Fruit fly (Drosophila melanogaster) whole organism, embryonic: ENCODE results near the gene Pino.

ENCODE experiments used
- Bdp1 ChIP-seq: fragments of 200-800 bp; sonication (Bioruptor generic); optimal IDR thresholded peaks from 3 replicates; lab custom pipeline; 2016; ENCODE audit warnings: missing biosample characterization, missing genetic modification characterization
- CG10543 ChIP-seq: fragments of 200-800 bp; sonication (Bioruptor generic); optimal IDR thresholded peaks from 3 replicates; lab custom pipeline; 2017; ENCODE audit warnings: missing biosample characterization, mild to moderate bottlenecking, missing genetic modification characterization, moderate library complexity
- CG11560 ChIP-seq: fragments of 200-800 bp; sonication (Bioruptor generic); IDR thresholded peaks from 3 replicates; pipeline ENCODE4 v1.3.6; 2022; ENCODE audit warnings: missing biosample characterization, missing genetic modification characterization
- CG12219 ChIP-seq: fragments of 200-800 bp; sonication (Bioruptor generic); optimal IDR thresholded peaks from 3 replicates; lab custom pipeline; 2018; ENCODE audit warnings: missing biosample characterization, mild to moderate bottlenecking, missing genetic modification characterization
- CG12744 ChIP-seq: fragments of 200-800 bp; sonication (Bioruptor generic); optimal IDR thresholded peaks from 2 replicates; lab custom pipeline; 2016; ENCODE audit warnings: missing biosample characterization, missing genetic modification characterization
- CG14441 ChIP-seq: fragments of 200-800 bp; sonication (Bioruptor generic); IDR thresholded peaks from 2 replicates; pipeline ENCODE4 v1.3.6; 2022; ENCODE audit warnings: missing biosample characterization, missing genetic modification characterization
- CG14965 ChIP-seq: fragments of 200-800 bp; sonication (Bioruptor generic); optimal IDR thresholded peaks from 2 replicates; lab custom pipeline; 2016; ENCODE audit warnings: missing biosample characterization, missing genetic modification characterization, borderline replicate concordance
- CG1832 ChIP-seq: fragments of 200-800 bp; sonication (Bioruptor generic); optimal IDR thresholded peaks from 2 replicates; lab custom pipeline; 2017; ENCODE audit warnings: missing biosample characterization, mild to moderate bottlenecking, missing genetic modification characterization, inconsistent platforms
- CG2199 ChIP-seq: fragments of 200-800 bp; sonication (Bioruptor generic); IDR thresholded peaks from 3 replicates; pipeline ENCODE4 v1.3.6; 2022; ENCODE audit warnings: missing biosample characterization, missing genetic modification characterization
- CG2889 ChIP-seq: fragments of 200-800 bp; sonication (Bioruptor generic); IDR thresholded peaks from 3 replicates; pipeline ENCODE4 v1.3.6; 2022; ENCODE audit warnings: missing biosample characterization, missing genetic modification characterization
- CG34422 ChIP-seq: fragments of 200-800 bp; sonication (Bioruptor generic); IDR thresholded peaks from 3 replicates; pipeline ENCODE4 v1.3.6; 2022; ENCODE audit warnings: missing biosample characterization, missing genetic modification characterization
- CG42726 ChIP-seq: fragments of 200-800 bp; sonication (Bioruptor generic); IDR thresholded peaks from 2 replicates; pipeline ENCODE4 v1.3.6; 2022; ENCODE audit warnings: missing biosample characterization, missing genetic modification characterization; ENCODE audit not compliant: partially characterized antibody
- CG4617 ChIP-seq: fragments of 200-800 bp; sonication (Bioruptor generic); optimal IDR thresholded peaks from 3 replicates; lab custom pipeline; 2016; ENCODE audit warnings: missing biosample characterization, missing genetic modification characterization, borderline replicate concordance
- CG6175 ChIP-seq: fragments of 200-800 bp; sonication (Bioruptor generic); IDR thresholded peaks from 3 replicates; pipeline ENCODE4 v1.3.6; 2022; ENCODE audit warnings: missing biosample characterization, missing genetic modification characterization
- CG6765 ChIP-seq: fragments of 200-800 bp; sonication (Bioruptor generic); optimal IDR thresholded peaks from 3 replicates; lab custom pipeline; 2017; ENCODE audit warnings: missing biosample characterization, mild to moderate bottlenecking, missing genetic modification characterization
- CG6854 ChIP-seq: fragments of 200-800 bp; sonication (Bioruptor generic); optimal IDR thresholded peaks from 3 replicates; lab custom pipeline; 2017; ENCODE audit warnings: missing biosample characterization, mild to moderate bottlenecking, missing genetic modification characterization
- CHES-1-like ChIP-seq: fragments of 200-800 bp; sonication (Bioruptor generic); optimal IDR thresholded peaks from 2 replicates; lab custom pipeline; 2016; ENCODE audit warnings: missing biosample characterization, missing genetic modification characterization
- Camta ChIP-seq: fragments of 200-800 bp; sonication (Bioruptor generic); optimal IDR thresholded peaks from 2 replicates; lab custom pipeline; 2016; ENCODE audit warnings: missing biosample characterization, missing genetic modification characterization
- CoRest ChIP-seq: fragments of 200-800 bp; sonication (Bioruptor generic); optimal IDR thresholded peaks from 3 replicates; lab custom pipeline; 2018; ENCODE audit warnings: missing biosample characterization, mild to moderate bottlenecking, missing genetic modification characterization, moderate library complexity
- CrebB ChIP-seq: fragments of 200-800 bp; sonication (Bioruptor generic); optimal IDR thresholded peaks from 3 replicates; lab custom pipeline; 2018; ENCODE audit warnings: missing biosample characterization, mild to moderate bottlenecking, missing genetic modification characterization
- Dek ChIP-seq: fragments of 200-800 bp; sonication (Bioruptor generic); optimal IDR thresholded peaks from 3 replicates; lab custom pipeline; 2019; ENCODE audit warnings: missing biosample characterization, mild to moderate bottlenecking, missing genetic modification characterization, moderate library complexity
- Hand ChIP-seq: fragments of 200-800 bp; sonication (Bioruptor generic); optimal IDR thresholded peaks from 2 replicates; lab custom pipeline; 2017; ENCODE audit warnings: mild to moderate bottlenecking, missing biosample characterization, missing genetic modification reagents, missing genetic modification characterization
- Hey ChIP-seq: fragments of 200-800 bp; sonication (Bioruptor generic); optimal IDR thresholded peaks from 3 replicates; lab custom pipeline; 2018; ENCODE audit warnings: missing biosample characterization, mild to moderate bottlenecking, missing genetic modification characterization
- Hr3 ChIP-seq: fragments of 200-800 bp; sonication (Bioruptor generic); optimal IDR thresholded peaks from 3 replicates; lab custom pipeline; 2016; ENCODE audit warnings: missing biosample characterization, missing genetic modification characterization
- Neu2 ChIP-seq: fragments of 200-800 bp; sonication (Bioruptor generic); optimal IDR thresholded peaks from 3 replicates; lab custom pipeline; 2016; ENCODE audit warnings: missing biosample characterization, missing genetic modification characterization, borderline replicate concordance
- Sox102F ChIP-seq: fragments of 200-800 bp; sonication (Bioruptor generic); optimal IDR thresholded peaks from 2 replicates; lab custom pipeline; 2018; ENCODE audit warnings: missing biosample characterization, mild to moderate bottlenecking, missing genetic modification characterization, moderate library complexity
- Usf ChIP-seq: fragments of 200-800 bp; sonication (Bioruptor generic); optimal IDR thresholded peaks from 2 replicates; lab custom pipeline; 2017; ENCODE audit warnings: missing genotype, missing biosample characterization, missing genetic modification characterization
- corto ChIP-seq: fragments of 200-800 bp; sonication (Bioruptor generic); optimal IDR thresholded peaks from 2 replicates; lab custom pipeline; 2016; ENCODE audit warnings: missing biosample characterization, mild to moderate bottlenecking, missing genetic modification characterization, moderate library complexity
- cwo ChIP-seq: fragments of 200-800 bp; sonication (Bioruptor generic); optimal IDR thresholded peaks from 3 replicates; lab custom pipeline; 2017; ENCODE audit warnings: missing biosample characterization, missing genetic modification characterization, mild to moderate bottlenecking, moderate library complexity, missing genetic modification reagents
- emc ChIP-seq: fragments of 200-800 bp; sonication (Bioruptor generic); optimal IDR thresholded peaks from 2 replicates; lab custom pipeline; 2016; ENCODE audit warnings: missing biosample characterization, missing genetic modification characterization
- ewg ChIP-seq: fragments of 200-800 bp; sonication (Bioruptor generic); optimal IDR thresholded peaks from 3 replicates; lab custom pipeline; 2017; ENCODE audit warnings: mild to moderate bottlenecking, missing biosample characterization, missing genetic modification reagents, missing genetic modification characterization
- fd96Cb ChIP-seq: fragments of 200-800 bp; sonication (Bioruptor generic); optimal IDR thresholded peaks from 2 replicates; lab custom pipeline; 2018; ENCODE audit warnings: missing biosample characterization, mild to moderate bottlenecking, missing genetic modification characterization, moderate library complexity
- gro ChIP-seq: fragments of 200-800 bp; sonication (Bioruptor generic); optimal IDR thresholded peaks from 2 replicates; lab custom pipeline; 2016; ENCODE audit warnings: missing biosample characterization, missing genetic modification characterization
- gsb ChIP-seq: fragments of 200-800 bp; sonication (Bioruptor generic); IDR thresholded peaks from 2 replicates; pipeline ENCODE4 v1.3.6; 2022; ENCODE audit warnings: missing biosample characterization, missing genetic modification characterization
- ham ChIP-seq: fragments of 200-800 bp; sonication (Bioruptor generic); IDR thresholded peaks from 2 replicates; pipeline ENCODE4 v1.3.6; 2022; ENCODE audit warnings: missing biosample characterization, missing genetic modification characterization
- her ChIP-seq: fragments of 200-800 bp; sonication (Bioruptor generic); optimal IDR thresholded peaks from 2 replicates; lab custom pipeline; 2016; ENCODE audit warnings: missing biosample characterization, missing genetic modification characterization
- jing ChIP-seq: fragments of 200-800 bp; sonication (Bioruptor generic); optimal IDR thresholded peaks from 2 replicates; lab custom pipeline; 2018; ENCODE audit warnings: missing biosample characterization, mild to moderate bottlenecking, missing genetic modification characterization
- klu ChIP-seq: fragments of 200-800 bp; sonication (Bioruptor generic); IDR thresholded peaks from 2 replicates; pipeline ENCODE4 v1.3.6; 2022; ENCODE audit warnings: missing biosample characterization, missing genetic modification characterization
- lmd ChIP-seq: fragments of 200-800 bp; sonication (Bioruptor generic); IDR thresholded peaks from 2 replicates; pipeline ENCODE4 v1.3.6; 2022; ENCODE audit warnings: missing biosample characterization, missing genetic modification characterization
- nom ChIP-seq: fragments of 200-800 bp; sonication (Bioruptor generic); optimal IDR thresholded peaks from 2 replicates; lab custom pipeline; 2017; ENCODE audit warnings: missing biosample characterization, missing genetic modification characterization, mild to moderate bottlenecking, moderate library complexity, missing genetic modification reagents
- pita ChIP-seq: fragments of 200-800 bp; sonication (Bioruptor generic); optimal IDR thresholded peaks from 2 replicates; lab custom pipeline; 2017; ENCODE audit warnings: missing biosample characterization, mild to moderate bottlenecking, missing genetic modification characterization
- prd ChIP-seq, 3 experiments: fragments of >200 bp in 2 of 3; fragments of 200-800 bp in 1 of 3; sonication (Bioruptor generic) in 1 of 3; optimal IDR thresholded peaks in 2 of 3; IDR thresholded peaks in 1 of 3; 2 replicates in 2 of 3; 3 replicates in 1 of 3; pipeline versions ENCODE4 v1.3.6 to Lab custom; 2017 to 2022; ENCODE audit warnings: missing biosample characterization in 1 of 3, missing genetic modification characterization in 1 of 3
- sens-2 ChIP-seq: fragments of 200-800 bp; sonication (Bioruptor generic); IDR thresholded peaks from 2 replicates; pipeline ENCODE4 v1.3.6; 2022; ENCODE audit warnings: missing biosample characterization, missing genetic modification characterization
- sim ChIP-seq: fragments of 200-800 bp; sonication (Bioruptor generic); IDR thresholded peaks from 2 replicates; pipeline ENCODE4 v1.3.6; 2022; ENCODE audit warnings: missing biosample characterization, missing genetic modification characterization
- sisA ChIP-seq: fragments of 200-800 bp; sonication (Bioruptor generic); IDR thresholded peaks from 2 replicates; pipeline ENCODE4 v1.3.6; 2022; ENCODE audit warnings: missing biosample characterization, missing genetic modification characterization
- so ChIP-seq: fragments of 200-800 bp; sonication (Bioruptor generic); IDR thresholded peaks from 3 replicates; pipeline ENCODE4 v1.3.6; 2022; ENCODE audit warnings: missing biosample characterization, missing genetic modification characterization
- sug ChIP-seq: fragments of 200-800 bp; optimal IDR thresholded peaks from 2 replicates; lab custom pipeline; 2019; ENCODE audit warnings: missing biosample characterization, mild to moderate bottlenecking, missing genetic modification characterization, moderate library complexity
- vvl ChIP-seq: fragments of 200-800 bp; sonication (Bioruptor generic); IDR thresholded peaks from 2 replicates; pipeline ENCODE4 v1.3.6; 2022; ENCODE audit warnings: missing biosample characterization, missing genetic modification characterization

The Pino gene

DNA sequence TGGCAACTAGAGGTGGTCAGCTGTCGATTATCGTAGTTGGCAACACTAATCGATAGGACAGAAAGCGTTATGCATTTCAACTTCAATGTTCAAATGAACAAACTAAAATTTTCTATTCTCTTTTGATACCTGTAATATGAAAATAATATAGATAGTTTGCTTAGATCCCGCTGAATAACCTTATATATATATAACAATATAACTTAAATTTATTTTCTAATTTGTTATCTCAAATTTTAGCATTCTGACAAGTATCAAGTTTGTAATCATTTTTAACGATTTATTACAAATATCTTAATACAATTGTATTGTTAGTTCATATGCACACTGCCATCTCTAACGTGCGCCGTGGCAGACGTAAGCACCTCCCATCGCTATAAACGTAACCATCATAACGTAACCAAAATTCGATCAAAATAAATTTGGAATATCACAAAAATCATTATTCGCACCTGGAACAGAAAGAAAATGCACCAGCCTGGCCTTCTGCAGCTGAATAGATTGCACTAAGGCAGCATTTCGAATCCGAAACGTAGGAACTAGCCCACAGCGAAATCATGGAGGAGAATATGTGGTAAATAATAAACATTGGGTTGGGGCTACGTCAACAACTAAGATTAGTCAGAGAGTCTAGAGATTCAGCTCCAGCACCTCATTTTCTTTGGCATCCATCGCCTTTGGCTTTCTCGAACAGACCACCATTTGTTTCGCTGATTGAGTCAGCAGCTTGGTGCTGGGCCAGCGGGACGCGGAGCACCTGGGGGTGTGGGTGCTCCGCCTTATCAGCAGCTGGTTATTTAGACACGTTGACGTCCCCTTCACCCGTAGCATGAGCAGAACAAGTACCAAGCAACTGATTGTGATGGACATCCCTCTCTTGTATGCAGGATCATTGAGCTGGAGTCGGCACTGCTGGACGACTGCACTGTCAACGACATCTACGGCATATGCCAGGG, at the start of gene Pino, which contains the start of gene TBC1D23 (continued):
- peak; percentile 62; the same call in 1 of the 2 replicates for TF ChIP-seq klu
- peak; percentile 26 for TF ChIP-seq Camta (GFP tag; lab: Kevin White, UChicago)
- no peak for TF ChIP-seq CG2199 (GFP tag; lab: Robert Waterston, UW)
- TF ChIP-seq ham (GFP tag; lab: Robert Waterston, UW): no peak
- peak; percentile 91 for TF ChIP-seq CG11560 (tag; lab: Robert Waterston, UW)
- TF ChIP-seq CG2889 (GFP tag; lab: Robert Waterston, UW): no peak
- no peak for TF ChIP-seq prd (optimal IDR thresholded peaks at IDR 0.05; lab: Kevin White, UChicago)
- peak; percentile 85 for TF ChIP-seq prd (GFP tag; IDR thresholded peaks at IDR 0.05; lab: Robert Waterston, UW)
- no peak for TF ChIP-seq CG6854 (GFP tag; lab: Kevin White, UChicago)
- TF ChIP-seq sug: peak; percentile 83
- TF ChIP-seq fd96Cb: peak; percentile 63
- TF ChIP-seq Hand: no peak
- peak; percentile 72 for TF ChIP-seq Sox102F (GFP tag; lab: Kevin White, UChicago)
- peak; percentile 69 for TF ChIP-seq Dek
- TF ChIP-seq sens-2 (GFP tag; lab: Robert Waterston, UW): no peak
- TF ChIP-seq emc (GFP tag; lab: Kevin White, UChicago): peak; percentile 2
- peak; percentile 73 for TF ChIP-seq lmd (GFP tag; lab: Robert Waterston, UW)
- no peak for TF ChIP-seq nom (GFP tag; lab: Kevin White, UChicago)
- no peak for TF ChIP-seq sim (GFP tag; lab: Robert Waterston, UW)
- TF ChIP-seq CG10543 (GFP tag; lab: Kevin White, UChicago): peak; percentile 75
- no peak for TF ChIP-seq CG42726
- peak; percentile 32 for TF ChIP-seq ewg (GFP tag; lab: Kevin White, UChicago)
- no peak for TF ChIP-seq CHES-1-like
- peak; percentile 79 for TF ChIP-seq CG14441 (GFP tag; lab: Robert Waterston, UW)
- TF ChIP-seq CoRest (tag; lab: Kevin White, UChicago): peak; percentile 88
- no peak for TF ChIP-seq CG12744
- TF ChIP-seq CG12219: no peak
- TF ChIP-seq corto (GFP tag; lab: Kevin White, UChicago): peak; percentile 32
- TF ChIP-seq Usf: peak; percentile 35
- no peak for TF ChIP-seq Neu2 (GFP tag; lab: Kevin White, UChicago)
- peak; percentile 59 for TF ChIP-seq sisA (GFP tag; lab: Robert Waterston, UW)
- no peak for TF ChIP-seq CG1832 (GFP tag; lab: Kevin White, UChicago)
- TF ChIP-seq CG6175 (GFP tag; lab: Robert Waterston, UW): no peak
- no peak for TF ChIP-seq gro (GFP tag; lab: Kevin White, UChicago)
- TF ChIP-seq her: no peak
- peak; percentile 28 for TF ChIP-seq cwo (GFP tag; lab: Kevin White, UChicago)
- TF ChIP-seq Hr3 (GFP tag; lab: Kevin White, UChicago): peak; percentile 82
- peak; percentile 14 for TF ChIP-seq CrebB (tag; lab: Kevin White, UChicago)
- no peak for TF ChIP-seq Bdp1 (GFP tag; lab: Kevin White, UChicago)
- TF ChIP-seq Hey (tag; lab: Kevin White, UChicago): no peak
- peak; percentile 37; the same call in 2 of the 3 replicates for TF ChIP-seq CG34422 (GFP tag; lab: Robert Waterston, UW)
- TF ChIP-seq so (GFP tag; lab: Robert Waterston, UW): peak; percentile 69; the same call in 1 of the 3 replicates
- TF ChIP-seq CG4617 (GFP tag; lab: Kevin White, UChicago): no peak
- TF ChIP-seq CG6765 (GFP tag; lab: Kevin White, UChicago): no peak
- no peak for TF ChIP-seq pita (GFP tag; lab: Kevin White, UChicago)
- no peak for TF ChIP-seq jing
- TF ChIP-seq vvl: peak; percentile 70; the same call in 1 of the 2 replicates
- TF ChIP-seq gsb (GFP tag; lab: Robert Waterston, UW): no peak
- TF ChIP-seq CG14965 (GFP tag; lab: Kevin White, UChicago): no peak
